Worm (Caenorhabditis elegans) whole organism, young adult: ENCODE data around the gene dnj-13.
"Not testable (repeated sequence)": the region's sequence is repeated elsewhere in the genome, so short reads cannot be mapped to it uniquely, and the experiment has no call there.

ENCODE experiments used
- B0019.2 ChIP-seq: fragments of 200-800 bp; sonication (Bioruptor generic); conservative IDR thresholded peaks from 2 replicates; pipeline ENCODE4 v1.3.6; 2022; ENCODE audit warnings: missing genetic modification reagents, missing genetic modification characterization, missing compliant biosample characterization
- F39B2.1 ChIP-seq: fragments of 200-800 bp; sonication (Bioruptor generic); IDR thresholded peaks from 2 replicates; pipeline ENCODE4 v1.3.6; 2022; ENCODE audit warnings: missing genetic modification reagents, missing genetic modification characterization, missing compliant biosample characterization
- F57A8.1 ChIP-seq: fragments of 200-800 bp; sonication (Bioruptor generic); optimal IDR thresholded peaks from 2 replicates; lab custom pipeline; 2018; ENCODE audit warnings: mild to moderate bottlenecking, missing genetic modification characterization, moderate library complexity, missing compliant biosample characterization
- T07F8.4 ChIP-seq: sonication (generic microtip); optimal IDR thresholded peaks from 2 replicates; lab custom pipeline; 2016; ENCODE audit warnings: mild to moderate bottlenecking, missing genetic modification characterization, moderate library complexity, missing compliant biosample characterization
- T26A5.8 ChIP-seq: sonication (generic microtip); optimal IDR thresholded peaks from 2 replicates; lab custom pipeline; 2016; ENCODE audit warnings: missing genetic modification characterization, missing compliant biosample characterization
- Y67H2A.10 ChIP-seq: fragments of 200-800 bp; sonication (Bioruptor generic); conservative IDR thresholded peaks from 2 replicates; pipeline ENCODE4 v1.3.6; 2022; ENCODE audit warnings: missing genetic modification reagents, missing genetic modification characterization, missing compliant biosample characterization
- akir-1 ChIP-seq: fragments of 200-800 bp; sonication (Bioruptor generic); optimal IDR thresholded peaks from 2 replicates; lab custom pipeline; 2018; ENCODE audit warnings: mild to moderate bottlenecking, missing genetic modification characterization, moderate library complexity, missing compliant biosample characterization
- aptf-2 ChIP-seq: fragments of 200-800 bp; sonication (Bioruptor generic); conservative IDR thresholded peaks from 2 replicates; pipeline ENCODE4 v1.3.6; 2022; ENCODE audit warnings: missing genetic modification reagents, missing genetic modification characterization, missing compliant biosample characterization
- attf-5 ChIP-seq: fragments of 200-800 bp; sonication (Bioruptor generic); optimal IDR thresholded peaks from 2 replicates; lab custom pipeline; 2018; ENCODE audit warnings: mild to moderate bottlenecking, missing genetic modification characterization, missing compliant biosample characterization
- ceh-100 ChIP-seq: fragments of 200-800 bp; sonication (Bioruptor generic); IDR thresholded peaks from 2 replicates; pipeline ENCODE4 v1.3.6; 2022; ENCODE audit warnings: missing genetic modification reagents, missing genetic modification characterization, missing compliant biosample characterization
- ceh-27 ChIP-seq: fragments of 200-800 bp; sonication (Bioruptor generic); optimal IDR thresholded peaks from 2 replicates; lab custom pipeline; 2018; ENCODE audit warnings: mild to moderate bottlenecking, missing genetic modification characterization, moderate library complexity, missing compliant biosample characterization
- ceh-40 ChIP-seq: fragments of 200-800 bp; sonication (Bioruptor generic); IDR thresholded peaks from 2 replicates; pipeline ENCODE4 v1.3.6; 2022; ENCODE audit warnings: missing genetic modification characterization, missing compliant biosample characterization
- die-1 ChIP-seq: sonication (generic microtip); optimal IDR thresholded peaks from 2 replicates; lab custom pipeline; 2016; ENCODE audit warnings: missing genotype, mild to moderate bottlenecking, missing genetic modification characterization, missing compliant biosample characterization
- dox-1 ChIP-seq: fragments of 200-800 bp; sonication (Bioruptor generic); IDR thresholded peaks from 2 replicates; pipeline ENCODE4 v1.3.6; 2022; ENCODE audit warnings: missing genetic modification reagents, missing genetic modification characterization, missing compliant biosample characterization
- efl-1 ChIP-seq: fragments of 150-350 bp; optimal IDR thresholded peaks from 2 replicates; lab custom pipeline; 2014; ENCODE audit warnings: missing biosample characterization, missing genetic modification reagents, missing genetic modification characterization
- egl-44 ChIP-seq: fragments of 200-800 bp; sonication (Bioruptor generic); IDR thresholded peaks from 2 replicates; pipeline ENCODE4 v1.3.6; 2022; ENCODE audit warnings: missing genetic modification reagents, missing genetic modification characterization, missing compliant biosample characterization
- fkh-3 ChIP-seq: sonication (generic microtip); optimal IDR thresholded peaks from 2 replicates; lab custom pipeline; 2016; ENCODE audit warnings: mild to moderate bottlenecking, missing genetic modification characterization, missing compliant biosample characterization
- gei-17 ChIP-seq: fragments of 200-800 bp; sonication (Bioruptor generic); optimal IDR thresholded peaks from 2 replicates; lab custom pipeline; 2018; ENCODE audit warnings: mild to moderate bottlenecking, missing genetic modification characterization, missing compliant biosample characterization
- hlh-26 ChIP-seq: fragments of 200-800 bp; sonication (Bioruptor generic); conservative IDR thresholded peaks from 2 replicates; pipeline ENCODE4 v1.3.6; 2022; ENCODE audit warnings: missing genetic modification reagents, missing genetic modification characterization, missing compliant biosample characterization
- hmg-1.2 ChIP-seq: fragments of 200-800 bp; sonication (Bioruptor generic); IDR thresholded peaks from 2 replicates; pipeline ENCODE4 v1.3.6; 2022; ENCODE audit warnings: missing genetic modification reagents, missing genetic modification characterization, missing compliant biosample characterization
- hmg-20 ChIP-seq: fragments of 200-800 bp; sonication (Bioruptor generic); IDR thresholded peaks from 2 replicates; pipeline ENCODE4 v1.3.6; 2022; ENCODE audit warnings: missing genetic modification reagents, missing genetic modification characterization, missing compliant biosample characterization
- hsf-1 ChIP-seq: fragments of 200-800 bp; sonication (Bioruptor generic); IDR thresholded peaks from 2 replicates; pipeline ENCODE4 v1.3.6; 2022; ENCODE audit warnings: missing genetic modification reagents, missing genetic modification characterization, missing compliant biosample characterization
- mel-28 ChIP-seq: sonication (generic microtip); optimal IDR thresholded peaks from 2 replicates; lab custom pipeline; 2016; ENCODE audit warnings: borderline replicate concordance, mild to moderate bottlenecking, missing genetic modification characterization, missing compliant biosample characterization
- mes-4 ChIP-seq: sonication (generic microtip); optimal IDR thresholded peaks from 2 replicates; lab custom pipeline; 2016; ENCODE audit warnings: missing genotype, missing genetic modification characterization, missing compliant biosample characterization
- nfya-2 ChIP-seq: fragments of 200-800 bp; sonication (Bioruptor generic); IDR thresholded peaks from 2 replicates; pipeline ENCODE4 v1.3.6; 2022; ENCODE audit warnings: missing genetic modification reagents, missing genetic modification characterization, missing compliant biosample characterization
- rec-8 ChIP-seq, 2 experiments: sonication (generic microtip); optimal IDR thresholded peaks; 2 replicates each; lab custom pipeline; 2016; ENCODE audit warnings: mild to moderate bottlenecking in 2 of 2, missing genetic modification characterization in 2 of 2, missing genetic modification reagents in 2 of 2, missing genotype in 2 of 2, missing biosample characterization in 1 of 2, missing compliant biosample characterization in 1 of 2, moderate library complexity in 1 of 2
- repo-1 ChIP-seq: sonication (generic microtip); optimal IDR thresholded peaks from 2 replicates; lab custom pipeline; 2017; ENCODE audit warnings: mild to moderate bottlenecking, missing genetic modification characterization, missing compliant biosample characterization
- unc-130 ChIP-seq: sonication (generic microtip); optimal IDR thresholded peaks from 2 replicates; lab custom pipeline; 2016; ENCODE audit warnings: missing genetic modification reagents, missing genetic modification characterization, missing compliant biosample characterization
- zfh-2 ChIP-seq: fragments of 200-800 bp; sonication (Bioruptor generic); conservative IDR thresholded peaks from 2 replicates; pipeline ENCODE4 v1.3.6; 2022; ENCODE audit warnings: missing genetic modification reagents, missing genetic modification characterization, missing compliant biosample characterization
- zim-3 ChIP-seq: sonication (generic microtip); optimal IDR thresholded peaks from 2 replicates; lab custom pipeline; 2017; ENCODE audit warnings: mild to moderate bottlenecking, missing genetic modification characterization, moderate library complexity, missing compliant biosample characterization
- ztf-28 ChIP-seq: fragments of 200-800 bp; sonication (Bioruptor generic); IDR thresholded peaks from 2 replicates; pipeline ENCODE4 v1.3.6; 2022; ENCODE audit warnings: missing genetic modification reagents, missing genetic modification characterization, missing compliant biosample characterization

dnj-13 gene

ce11 chrII:11547254-11547687 lies 1.8 kb downstream of the dnj-13 start, which contains the start of gene F54D5.7 (continued):
- peak; percentile 61; the same call in 1 of the 2 replicates for TF ChIP-seq dox-1 (GFP tag; lab: Robert Waterston, UW)
- TF ChIP-seq akir-1 (GFP tag; lab: Kevin White, UChicago): no peak

- TF ChIP-seq attf-5 (GFP tag; lab: Kevin White, UChicago); gei-17 (GFP tag; lab: Kevin White, UChicago); T26A5.8 (tag; lab: Kevin White, UChicago): not testable (repeated sequence)
Measured at ce11 chrII:11551981-11552380, 6.5 kb downstream of the dnj-13 start, which contains the start of gene dhgd-1. dhgd-1 (minus strand) TSS chrII:11552081.

ce11 chrII:11555634-11556033 lies 10.1 kb downstream of the dnj-13 start, which contains the start of gene F54D5.24:
F54D5.24 (plus strand) TSS chrII:11555949.
- no peak for TF ChIP-seq aptf-2
- TF ChIP-seq rec-8 (tag; optimal IDR thresholded peaks at IDR 0.05; lab: Kevin White, UChicago): no peak
- TF ChIP-seq repo-1 (tag; lab: Kevin White, UChicago): no peak
- no peak for TF ChIP-seq egl-44 (GFP tag; lab: Robert Waterston, UW)
- no peak for TF ChIP-seq nfya-2
- no peak for TF ChIP-seq die-1
- TF ChIP-seq hmg-20 (GFP tag; lab: Robert Waterston, UW): no peak
- no peak for TF ChIP-seq F39B2.1
- TF ChIP-seq mes-4 (tag; lab: Kevin White, UChicago): no peak
- no peak for TF ChIP-seq ztf-28
- TF ChIP-seq hmg-1.2 (GFP tag; lab: Robert Waterston, UW): no peak
- TF ChIP-seq ceh-27 (GFP tag; lab: Kevin White, UChicago): no peak
- TF ChIP-seq hsf-1 (GFP tag; lab: Robert Waterston, UW): no peak
- TF ChIP-seq zim-3 (tag; lab: Kevin White, UChicago): no peak
- no peak for TF ChIP-seq Y67H2A.10 (GFP tag; lab: Robert Waterston, UW)
- TF ChIP-seq hlh-26 (GFP tag; lab: Robert Waterston, UW): no peak
- no peak for TF ChIP-seq fkh-3
- TF ChIP-seq F57A8.1 (GFP tag; lab: Kevin White, UChicago): no peak

ce11 chrII:11556338-11556737 lies 10.8 kb downstream of the dnj-13 start, which contains the start of gene F54D5.17:
F54D5.17 (plus strand) TSS chrII:11556638.
- TF ChIP-seq mel-28 (tag; lab: Kevin White, UChicago): no peak
- no peak for TF ChIP-seq unc-130 (GFP tag; lab: Kevin White, UChicago)
- TF ChIP-seq zfh-2 (GFP tag; lab: Robert Waterston, UW): 0 out of 2 replicates have a peak, but pooled peaks have one; percentile 13
- no peak for TF ChIP-seq ceh-100 (GFP tag; lab: Robert Waterston, UW)

- no peak for TF ChIP-seq ceh-40 (GFP tag; lab: Robert Waterston, UW)
- 0 out of 2 replicates have a peak, but pooled peaks have one; percentile 22 for TF ChIP-seq zfh-2 (GFP tag; lab: Robert Waterston, UW)
Measured at ce11 chrII:11564127-11564526, 18.6 kb downstream of the dnj-13 start, which contains the start of gene F54D5.15. F54D5.15 (minus strand) TSS chrII:11564227.

ce11 chrII:11566970-11567711 lies 21.6 kb downstream of the dnj-13 start, which contains the start of gene F54D5.5:
F54D5.5 (minus strand) TSS chrII:11567020.
- TF ChIP-seq zfh-2 (GFP tag; lab: Robert Waterston, UW) (peak; percentile 84), hmg-1.2 (GFP tag; lab: Robert Waterston, UW) (peak; percentile 71), T07F8.4 (tag; lab: Kevin White, UChicago) (no peak), efl-1 (GFP tag; lab: Kevin White, UChicago) (peak; percentile 23), B0019.2 (no peak)
